Fruit fly (Drosophila melanogaster): ENCODE measurements around the gene Alg9.

DNA sequence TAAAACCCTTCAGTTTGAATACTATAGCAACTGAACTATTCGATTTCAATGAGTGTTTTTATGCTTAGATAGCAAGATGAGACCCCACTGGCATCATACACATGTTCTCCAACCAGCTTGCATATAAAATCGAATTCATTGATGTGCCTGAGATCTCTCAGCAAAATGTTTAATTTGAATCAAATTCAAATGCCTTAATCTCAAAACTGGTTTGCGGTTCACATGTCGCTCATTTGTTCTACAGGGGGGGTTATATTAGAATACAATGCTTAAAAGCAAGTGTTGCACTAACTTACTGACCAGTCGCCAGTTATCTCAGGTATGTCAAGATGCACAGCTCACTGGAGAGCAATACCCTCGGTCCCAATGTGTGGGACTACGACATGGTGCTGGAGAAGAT is 2.4 kb upstream of the Alg9 start, which contains the start of gene CG31103:
- TF ChIP-seq Hr83 (GFP tag; optimal IDR thresholded peaks at IDR 0.05; ENCODE audit: poor library complexity, severe bottlenecking), result no peak
- TF ChIP-seq h (GFP tag; optimal IDR thresholded peaks at IDR 0.05), result no peak
- TF ChIP-seq brk (GFP tag; optimal IDR thresholded peaks at IDR 0.05), result no peak
- no peak for TF ChIP-seq tai (GFP tag; optimal IDR thresholded peaks at IDR 0.05)
- TF ChIP-seq Jra (GFP tag; optimal IDR thresholded peaks at IDR 0.05), result no peak
- no peak for TF ChIP-seq lola (GFP tag; optimal IDR thresholded peaks at IDR 0.05)
